Worm (Caenorhabditis elegans) whole organism, L4 larva: Measurements from ENCODE around the gene gtap-2.
A peak's percentile ranks its signal among the peaks of the same experiment; 100 is the strongest.

Source experiments
- F49E8.2 ChIP-seq: sonication (generic microtip); optimal IDR thresholded peaks from 2 replicates; lab custom pipeline; 2016; ENCODE audit warnings: missing compliant biosample characterization, mild to moderate bottlenecking, missing genetic modification characterization, borderline replicate concordance
- T20F7.1 ChIP-seq: fragments of 200-800 bp; sonication (Bioruptor generic); optimal IDR thresholded peaks from 2 replicates; lab custom pipeline; 2018; ENCODE audit warnings: mild to moderate bottlenecking, missing genetic modification characterization, missing compliant biosample characterization
- Y48G9A.11 ChIP-seq: fragments of 200-800 bp; sonication (Bioruptor generic); IDR thresholded peaks from 2 replicates; pipeline ENCODE4 v1.3.6; 2022; ENCODE audit warnings: missing genetic modification reagents, missing genetic modification characterization, missing compliant biosample characterization
- Y5F2A.4 ChIP-seq: fragments of 200-800 bp; sonication (Bioruptor generic); optimal IDR thresholded peaks from 2 replicates; lab custom pipeline; 2018; ENCODE audit warnings: mild to moderate bottlenecking, missing genetic modification characterization, missing compliant biosample characterization
- aha-1 ChIP-seq: fragments of 150-350 bp; peaks from one replicate; lab custom pipeline; 2014; ENCODE audit warnings: missing biosample characterization, missing genetic modification characterization
- aly-2 ChIP-seq: sonication (generic microtip); optimal IDR thresholded peaks from 2 replicates; lab custom pipeline; 2018; ENCODE audit warnings: missing biosample characterization, missing genetic modification characterization
- attf-4 ChIP-seq: sonication (generic microtip); optimal IDR thresholded peaks from 3 replicates; lab custom pipeline; 2017; ENCODE audit warnings: missing biosample characterization, missing genetic modification characterization
- ceh-32 ChIP-seq: sonication (generic microtip); optimal IDR thresholded peaks from 2 replicates; lab custom pipeline; 2016; ENCODE audit warnings: mild to moderate bottlenecking, missing genetic modification characterization, missing compliant biosample characterization; ENCODE audit not compliant: poor library complexity
- ceh-44 ChIP-seq: fragments of 200-800 bp; sonication (Bioruptor generic); IDR thresholded peaks from 2 replicates; pipeline ENCODE4 v1.3.6; 2022; ENCODE audit warnings: missing genetic modification reagents, missing genetic modification characterization, missing compliant biosample characterization
- ceh-62 ChIP-seq: sonication (generic microtip); optimal IDR thresholded peaks from 2 replicates; lab custom pipeline; 2017; ENCODE audit warnings: missing biosample characterization, missing genetic modification characterization
- ceh-82 ChIP-seq: sonication (generic microtip); optimal IDR thresholded peaks from 2 replicates; lab custom pipeline; 2017; ENCODE audit warnings: missing biosample characterization, missing genetic modification characterization
- cey-2 ChIP-seq: sonication (generic microtip); optimal IDR thresholded peaks from 3 replicates; lab custom pipeline; 2017; ENCODE audit warnings: missing genetic modification characterization, mild to moderate bottlenecking, missing compliant biosample characterization, antibody characterized with exemption, borderline replicate concordance; ENCODE audit not compliant: insufficient read depth
- ctbp-1 ChIP-seq: fragments of 200-800 bp; sonication (Bioruptor generic); IDR thresholded peaks from 2 replicates; pipeline ENCODE4 v1.3.6; 2022; ENCODE audit warnings: missing genetic modification reagents, missing genetic modification characterization, missing compliant biosample characterization
- daf-16 ChIP-seq, 3 experiments: sonication (generic microtip); optimal IDR thresholded peaks; 2 replicates each; lab custom pipeline; 2016 to 2017; ENCODE audit warnings: missing genetic modification characterization in 3 of 3, missing genetic modification reagents in 3 of 3, mild to moderate bottlenecking in 2 of 3, missing compliant biosample characterization in 2 of 3, missing biosample characterization in 1 of 3, moderate library complexity in 1 of 3
- dpl-1 ChIP-seq: fragments of 150-350 bp; optimal IDR thresholded peaks from 2 replicates; lab custom pipeline; 2014; ENCODE audit warnings: missing biosample characterization, missing genetic modification reagents, missing genetic modification characterization
- duxl-1 ChIP-seq: sonication (generic microtip); optimal IDR thresholded peaks from 2 replicates; lab custom pipeline; 2016; ENCODE audit warnings: mild to moderate bottlenecking, missing genetic modification characterization, moderate library complexity, missing compliant biosample characterization; ENCODE audit not compliant: poor library complexity
- dve-1 ChIP-seq: sonication (generic microtip); optimal IDR thresholded peaks from 2 replicates; lab custom pipeline; 2017; ENCODE audit warnings: antibody characterized with exemption, mild to moderate bottlenecking, missing genetic modification characterization, missing compliant biosample characterization; ENCODE audit not compliant: insufficient read depth
- fkh-10 ChIP-seq: fragments of 150-350 bp; optimal IDR thresholded peaks from 2 replicates; lab custom pipeline; 2014; ENCODE audit warnings: missing biosample characterization, missing genetic modification reagents, missing genetic modification characterization
- gei-8 ChIP-seq: fragments of 200-800 bp; sonication (Bioruptor generic); optimal IDR thresholded peaks from 2 replicates; lab custom pipeline; 2018; ENCODE audit warnings: mild to moderate bottlenecking, missing genetic modification characterization, missing compliant biosample characterization
- hlh-30 ChIP-seq: sonication (generic microtip); optimal IDR thresholded peaks from 2 replicates; lab custom pipeline; 2017; ENCODE audit warnings: antibody characterized with exemption, mild to moderate bottlenecking, missing genetic modification characterization, missing compliant biosample characterization; ENCODE audit not compliant: insufficient read depth
- lim-7 ChIP-seq: fragments of 200-800 bp; sonication (Bioruptor generic); IDR thresholded peaks from 2 replicates; pipeline ENCODE4 v1.3.6; 2022; ENCODE audit warnings: missing genetic modification characterization, missing compliant biosample characterization
- lin-1 ChIP-seq: fragments of 200-800 bp; sonication (Bioruptor generic); IDR thresholded peaks from 2 replicates; pipeline ENCODE4 v1.3.6; 2022; ENCODE audit warnings: missing genetic modification reagents, missing genetic modification characterization, missing compliant biosample characterization
- lin-38 ChIP-seq: fragments of 200-800 bp; sonication (Bioruptor generic); IDR thresholded peaks from 2 replicates; pipeline ENCODE4 v1.3.6; 2022; ENCODE audit warnings: missing genetic modification reagents, missing genetic modification characterization, missing compliant biosample characterization
- lin-39 ChIP-seq: fragments of 150-350 bp; optimal IDR thresholded peaks from 2 replicates; lab custom pipeline; 2014; ENCODE audit warnings: missing biosample characterization, missing genetic modification reagents, missing genetic modification characterization
- lsy-2 ChIP-seq, 2 experiments: fragments of 150-350 bp in 1 of 2; sonication (generic microtip) in 1 of 2; optimal IDR thresholded peaks; 2 replicates each; lab custom pipeline; 2014 to 2017; ENCODE audit warnings: missing biosample characterization in 2 of 2, missing genetic modification characterization in 2 of 2
- madf-5 ChIP-seq, 2 experiments: fragments of 200-800 bp; sonication (Bioruptor generic); IDR thresholded peaks; 2 replicates each; pipeline ENCODE4 v1.3.6; 2022; ENCODE audit warnings: missing compliant biosample characterization in 2 of 2, missing genetic modification characterization in 2 of 2
- mdt-29 ChIP-seq: fragments of 200-800 bp; sonication (Bioruptor generic); IDR thresholded peaks from 2 replicates; pipeline ENCODE4 v1.3.6; 2022; ENCODE audit warnings: missing genetic modification reagents, missing genetic modification characterization, missing compliant biosample characterization
- mep-1 ChIP-seq: fragments of 150-350 bp; sonication (generic microtip); optimal IDR thresholded peaks from 3 replicates; lab custom pipeline; 2014; ENCODE audit warnings: missing biosample characterization, missing genetic modification characterization
- mes-2 ChIP-seq: sonication (generic microtip); optimal IDR thresholded peaks from 2 replicates; lab custom pipeline; 2016; ENCODE audit warnings: missing genotype, mild to moderate bottlenecking, missing genetic modification characterization, missing compliant biosample characterization; ENCODE audit not compliant: poor library complexity, severe bottlenecking
- mxl-2 ChIP-seq: fragments of 200-800 bp; sonication (Bioruptor generic); conservative IDR thresholded peaks from 2 replicates; pipeline ENCODE4 v1.3.6; 2022; ENCODE audit warnings: missing genetic modification reagents, missing genetic modification characterization, missing compliant biosample characterization
- nhr-111 ChIP-seq: fragments of 200-800 bp; sonication (Bioruptor generic); optimal IDR thresholded peaks from 2 replicates; lab custom pipeline; 2018; ENCODE audit warnings: mild to moderate bottlenecking, missing genetic modification characterization, missing compliant biosample characterization
- nhr-237 ChIP-seq: sonication (generic microtip); optimal IDR thresholded peaks from 2 replicates; lab custom pipeline; 2017; ENCODE audit warnings: missing biosample characterization, missing genetic modification characterization
- nhr-48 ChIP-seq: sonication (generic microtip); optimal IDR thresholded peaks from 2 replicates; lab custom pipeline; 2016; ENCODE audit warnings: mild to moderate bottlenecking, missing genetic modification characterization, missing compliant biosample characterization
- nhr-6 ChIP-seq: fragments of 150-350 bp; optimal IDR thresholded peaks from 2 replicates; lab custom pipeline; 2014; ENCODE audit warnings: missing biosample characterization, missing genetic modification characterization
- nhr-77 ChIP-seq: fragments of 150-350 bp; optimal IDR thresholded peaks from 2 replicates; lab custom pipeline; 2014; ENCODE audit warnings: missing biosample characterization, missing genetic modification characterization
- pha-4 ChIP-seq, 2 experiments: fragments of 150-350 bp in 1 of 2; fragments of 200-800 bp in 1 of 2; sonication (Bioruptor generic) in 1 of 2; IDR thresholded peaks in 1 of 2; optimal IDR thresholded peaks in 1 of 2; 2 replicates each; pipeline versions ENCODE4 v1.3.6 to Lab custom; 2014 to 2022; ENCODE audit warnings: missing genetic modification characterization in 2 of 2, missing genetic modification reagents in 2 of 2, missing biosample characterization in 1 of 2, missing compliant biosample characterization in 1 of 2
- rbr-2 ChIP-seq: sonication (generic microtip); optimal IDR thresholded peaks from 2 replicates; lab custom pipeline; 2016; ENCODE audit warnings: missing genotype, missing genetic modification characterization, missing compliant biosample characterization
- sdz-12 ChIP-seq: fragments of 200-800 bp; sonication (Bioruptor generic); optimal IDR thresholded peaks from 2 replicates; lab custom pipeline; 2018; ENCODE audit warnings: mild to moderate bottlenecking, missing genetic modification characterization, missing compliant biosample characterization
- unc-130 ChIP-seq: sonication (generic microtip); optimal IDR thresholded peaks from 2 replicates; lab custom pipeline; 2016; ENCODE audit warnings: missing genetic modification reagents, missing genetic modification characterization, missing compliant biosample characterization
- zag-1 ChIP-seq: fragments of 150-350 bp; optimal IDR thresholded peaks from 2 replicates; lab custom pipeline; 2014; ENCODE audit warnings: missing biosample characterization, missing genetic modification characterization
- ztf-7 ChIP-seq: fragments of 150-350 bp; optimal IDR thresholded peaks from 2 replicates; lab custom pipeline; 2014; ENCODE audit warnings: missing biosample characterization, missing genetic modification characterization

Gene gtap-2

DNA sequence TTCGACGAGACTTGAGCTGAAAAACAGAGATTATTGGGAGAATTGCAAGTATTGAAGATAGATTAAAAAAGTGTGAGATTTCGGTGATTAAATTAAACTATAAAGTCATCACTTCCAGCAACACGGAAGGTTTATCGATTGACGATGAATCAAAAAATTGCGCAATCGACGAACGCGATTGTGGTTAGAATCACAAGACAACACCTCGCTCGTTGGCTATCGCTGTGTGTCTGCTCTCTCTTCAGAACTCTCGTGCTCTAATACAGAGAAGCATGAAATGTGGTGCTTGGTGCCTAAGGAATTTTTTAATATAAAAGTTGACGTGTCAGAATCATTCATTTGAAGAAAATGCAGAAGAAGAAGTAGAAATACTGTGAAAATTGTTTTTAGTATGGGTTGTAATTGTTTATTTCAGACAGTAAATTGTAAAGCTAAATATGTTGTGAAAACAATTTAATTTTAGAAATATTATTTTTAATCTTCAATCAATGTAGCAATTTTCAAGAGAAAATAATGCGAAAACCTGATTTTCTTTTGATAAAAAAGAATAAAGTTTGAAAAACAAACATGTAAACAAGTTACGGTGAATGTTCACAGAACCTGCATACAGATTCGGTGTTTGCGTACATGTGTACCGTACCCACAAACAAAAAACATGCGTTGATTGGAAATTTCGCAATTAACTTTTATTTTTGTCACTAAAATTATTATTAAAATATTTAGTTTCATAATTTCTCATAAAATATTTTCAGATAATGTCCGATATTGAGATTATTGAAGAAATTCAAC, 19.0 kb downstream of the gtap-2 start, which contains the start of the genes ZK632.10 and ZK632.11 (continued):
- TF ChIP-seq Y48G9A.11 (GFP tag; lab: Robert Waterston, UW): no peak
- TF ChIP-seq fkh-10 (GFP tag; lab: Kevin White, UChicago): no peak
- 0 out of 2 replicates have a peak, but pooled peaks have one; percentile 28 for TF ChIP-seq ctbp-1 (GFP tag; lab: Robert Waterston, UW)
- TF ChIP-seq T20F7.1: peak; percentile 32
- no peak for TF ChIP-seq madf-5 (GFP tag; IDR thresholded peaks at IDR 0.05; lab: Robert Waterston, UW)
- TF ChIP-seq F49E8.2 (tag; lab: Kevin White, UChicago): no peak
- TF ChIP-seq daf-16 (GFP tag; optimal IDR thresholded peaks at IDR 0.05; lab: Kevin White, UChicago): peak in 1 of 2 experiments; percentile 27
- TF ChIP-seq daf-16 (tag; optimal IDR thresholded peaks at IDR 0.05; lab: Kevin White, UChicago): peak; percentile 93
- peak; percentile 16; the same call in 1 of the 2 replicates for TF ChIP-seq lim-7 (GFP tag; lab: Robert Waterston, UW)
- peak; percentile 28 for TF ChIP-seq ztf-7 (tag; lab: Kevin White, UChicago)
- peak; percentile 53 for TF ChIP-seq mep-1 (tag; lab: Kevin White, UChicago)
- peak; percentile 40 for TF ChIP-seq dpl-1
- TF ChIP-seq lin-39 (tag; lab: Kevin White, UChicago): no peak
- no peak for TF ChIP-seq ceh-62 (tag; lab: Kevin White, UChicago)
- no peak for TF ChIP-seq nhr-48
- TF ChIP-seq sdz-12: no peak
- TF ChIP-seq nhr-237: no peak
- no peak for TF ChIP-seq mdt-29 (GFP tag; lab: Robert Waterston, UW)
- TF ChIP-seq dve-1 (tag; lab: Kevin White, UChicago): peak; percentile 44
- TF ChIP-seq pha-4 (GFP tag; IDR thresholded peaks at IDR 0.05; lab: Robert Waterston, UW): no peak
- TF ChIP-seq pha-4 (tag; optimal IDR thresholded peaks at IDR 0.05; lab: Kevin White, UChicago): peak; percentile 87
- no peak for TF ChIP-seq nhr-111 (GFP tag; lab: Kevin White, UChicago)

DNA sequence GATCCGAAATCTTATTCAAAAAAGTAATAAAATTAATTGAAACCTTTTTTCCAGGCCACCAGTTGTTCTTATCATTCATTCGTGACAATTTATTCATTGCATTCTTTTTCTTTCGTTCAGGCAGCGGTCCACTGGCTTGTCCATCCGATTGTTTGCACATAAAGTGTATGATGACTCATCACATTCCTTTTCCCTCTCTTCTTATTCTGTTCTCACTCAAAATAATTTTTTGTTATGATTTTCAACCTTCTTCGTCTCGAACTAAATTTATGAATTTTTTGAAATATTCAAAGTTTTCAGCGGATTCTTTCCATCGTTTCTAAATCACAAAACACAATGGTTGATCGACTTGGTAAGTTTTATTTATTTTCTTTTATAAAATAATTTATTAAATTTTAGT, 22.2 kb downstream of the gtap-2 start, which contains the start of gene ZK632.12:
ZK632.12 (plus strand) TSS at position 301 of the 400 bp plus-strand sequence.
- TF ChIP-seq dve-1 (tag; lab: Kevin White, UChicago): peak; percentile 19
- TF ChIP-seq aha-1 (tag; lab: Kevin White, UChicago): peak; percentile 33
- TF ChIP-seq pha-4 (GFP tag; IDR thresholded peaks at IDR 0.05; lab: Robert Waterston, UW): no peak
- TF ChIP-seq pha-4 (tag; optimal IDR thresholded peaks at IDR 0.05; lab: Kevin White, UChicago): peak; percentile 20
- TF ChIP-seq ceh-82: no peak
- TF ChIP-seq nhr-6: peak; percentile 48
- TF ChIP-seq lsy-2 (tag; optimal IDR thresholded peaks at IDR 0.05; lab: Kevin White, UChicago): peak in 1 of 2 experiments; percentile 15

DNA sequence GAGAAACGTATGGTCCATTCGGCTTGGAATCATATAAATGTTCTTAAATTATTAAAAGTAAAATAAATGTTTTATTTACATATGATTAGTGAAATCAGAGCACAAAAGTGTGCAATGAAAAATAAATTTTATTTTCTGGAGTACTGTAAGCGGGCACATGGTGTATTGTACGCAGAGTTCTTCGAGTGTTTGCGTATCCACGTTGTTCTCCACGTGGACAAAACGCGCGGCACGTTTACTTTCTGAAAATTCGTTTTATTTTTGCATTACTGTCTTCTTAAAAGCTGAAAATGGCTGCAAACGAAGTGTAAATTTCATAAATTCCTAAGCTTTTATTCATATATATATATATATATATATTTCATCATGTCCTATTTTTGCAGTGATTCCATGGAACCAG, 24.2 kb downstream of the gtap-2 start:
- TF ChIP-seq lin-38 (GFP tag; lab: Robert Waterston, UW): peak; percentile 42
- peak; percentile 2 for TF ChIP-seq unc-130
- TF ChIP-seq cey-2 (tag; lab: Kevin White, UChicago): no peak
- TF ChIP-seq, all 104 proteins: peak for 2

DNA sequence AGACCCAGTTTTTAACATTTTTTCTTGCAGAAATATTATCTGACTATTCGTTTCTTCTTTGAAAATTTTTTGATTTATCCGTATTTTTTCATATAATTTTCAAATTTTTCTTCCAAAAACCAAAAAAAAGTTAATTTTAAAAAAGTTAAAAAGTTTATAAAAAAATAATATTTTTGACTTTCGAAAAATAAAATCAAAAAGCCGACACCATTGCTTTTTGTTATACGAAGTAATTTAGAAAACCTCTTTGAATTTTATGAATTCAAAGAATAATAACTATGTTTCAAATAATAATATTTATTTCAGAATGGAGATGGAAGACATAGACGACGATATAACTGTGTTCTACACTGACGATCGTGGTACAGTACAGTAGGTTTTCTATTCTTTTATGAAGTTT, 26.5 kb downstream of the gtap-2 start, which contains the start of gene K11H3.8:
K11H3.8 (plus strand) TSS at position 301 of the 400 bp plus-strand sequence.
- TF ChIP-seq lin-1 (GFP tag; lab: Robert Waterston, UW) (no peak), rbr-2 (no peak), zag-1 (tag; lab: Kevin White, UChicago) (no peak), nhr-77 (tag; lab: Kevin White, UChicago) (no peak), hlh-30 (tag; lab: Kevin White, UChicago) (no peak), madf-5 (GFP tag; IDR thresholded peaks at IDR 0.05; lab: Robert Waterston, UW) (no peak), ceh-44 (GFP tag; lab: Robert Waterston, UW) (no peak), pha-4 (GFP tag; IDR thresholded peaks at IDR 0.05; lab: Robert Waterston, UW) (no peak), pha-4 (tag; optimal IDR thresholded peaks at IDR 0.05; lab: Kevin White, UChicago) (no peak), mes-2 (tag; lab: Kevin White, UChicago) (no peak), mxl-2 (GFP tag; lab: Robert Waterston, UW) (no peak), gei-8 (GFP tag; lab: Kevin White, UChicago) (no peak), nhr-111 (GFP tag; lab: Kevin White, UChicago) (no peak), ceh-32 (tag; lab: Kevin White, UChicago) (no peak), aly-2 (tag; lab: Kevin White, UChicago) (no peak), Y5F2A.4 (no peak), duxl-1 (tag; lab: Kevin White, UChicago) (no peak), lin-38 (GFP tag; lab: Robert Waterston, UW) (no peak), dpl-1 (no peak), attf-4 (tag; lab: Kevin White, UChicago) (no peak)
- TF ChIP-seq, all 104 proteins: peak for 0
